Worm (Caenorhabditis elegans) whole organism, late embryonic: Measurements from ENCODE around the gene old-2.

Source experiments
- K02D7.2 ChIP-seq: sonication (generic microtip); optimal IDR thresholded peaks from 2 replicates; lab custom pipeline; 2017; ENCODE audit warnings: mild to moderate bottlenecking, missing genetic modification characterization, missing compliant biosample characterization
- ceh-2 ChIP-seq: sonication (generic microtip); optimal IDR thresholded peaks from 2 replicates; lab custom pipeline; 2016; ENCODE audit warnings: missing genotype, missing genetic modification characterization, missing compliant biosample characterization
- ceh-9 ChIP-seq: sonication (generic microtip); optimal IDR thresholded peaks from 2 replicates; lab custom pipeline; 2016; ENCODE audit warnings: mild to moderate bottlenecking, missing genetic modification characterization, inconsistent platforms, missing compliant biosample characterization
- hlh-8 ChIP-seq: sonication (generic microtip); optimal IDR thresholded peaks from 2 replicates; lab custom pipeline; 2016; ENCODE audit warnings: missing genotype, missing genetic modification characterization, missing compliant biosample characterization
- madf-2 ChIP-seq: sonication (generic microtip); optimal IDR thresholded peaks from 2 replicates; lab custom pipeline; 2017; ENCODE audit warnings: missing genetic modification characterization, missing compliant biosample characterization
- pat-9 ChIP-seq: fragments of 200-800 bp; sonication (Bioruptor generic); optimal IDR thresholded peaks from 2 replicates; lab custom pipeline; 2018; ENCODE audit warnings: mild to moderate bottlenecking, missing genetic modification characterization, moderate library complexity, missing compliant biosample characterization
- pha-2 ChIP-seq: sonication (generic microtip); optimal IDR thresholded peaks from 2 replicates; lab custom pipeline; 2017; ENCODE audit warnings: mild to moderate bottlenecking, missing genetic modification characterization, missing compliant biosample characterization
- pha-4 ChIP-seq: fragments of 150-350 bp; optimal IDR thresholded peaks from 2 replicates; lab custom pipeline; 2018; ENCODE audit warnings: missing biosample characterization, missing genetic modification reagents, missing genetic modification characterization
- ref-2 ChIP-seq: sonication (generic microtip); optimal IDR thresholded peaks from 2 replicates; lab custom pipeline; 2016; ENCODE audit warnings: missing genetic modification characterization, missing compliant biosample characterization
- sdc-2 ChIP-seq: sonication (generic microtip); optimal IDR thresholded peaks from 2 replicates; lab custom pipeline; 2016; ENCODE audit warnings: missing genotype, missing genetic modification characterization, missing compliant biosample characterization
- tbx-2 ChIP-seq: sonication (generic microtip); optimal IDR thresholded peaks from 2 replicates; lab custom pipeline; 2016; ENCODE audit warnings: missing genetic modification characterization, missing compliant biosample characterization
- unc-55 ChIP-seq: sonication (generic microtip); optimal IDR thresholded peaks from 2 replicates; lab custom pipeline; 2017; ENCODE audit warnings: missing biosample characterization, missing genetic modification reagents, missing genetic modification characterization

DNA sequence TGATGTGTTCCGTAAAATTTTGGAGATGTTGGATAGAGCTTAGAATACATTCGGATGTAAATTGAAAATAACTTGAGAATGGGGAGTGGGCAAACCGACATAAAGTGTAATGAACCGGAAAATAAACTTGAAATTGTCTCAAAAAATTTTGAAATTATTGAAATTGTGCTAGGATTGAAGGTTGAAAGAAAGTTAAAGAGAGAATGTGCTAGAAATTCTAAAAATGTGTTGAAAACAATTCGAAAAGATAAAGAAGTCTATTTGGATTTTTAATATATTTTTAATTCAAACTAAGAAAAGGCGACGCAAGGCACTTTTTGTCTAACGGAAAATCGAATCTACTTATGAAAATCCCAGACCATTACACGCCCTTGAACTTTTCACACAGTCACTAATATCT is 15.5 kb downstream of the old-2 start, which contains the start of gene ZK938.3:
- TF ChIP-seq ceh-9 (tag; lab: Kevin White, UChicago): no peak
- no peak for TF ChIP-seq pha-2 (tag; lab: Kevin White, UChicago)
- no peak for TF ChIP-seq pha-4 (tag; lab: Kevin White, UChicago)
- no peak for TF ChIP-seq pat-9
- TF ChIP-seq sdc-2 (tag; lab: Kevin White, UChicago): no peak
- TF ChIP-seq tbx-2 (tag; lab: Kevin White, UChicago): no peak
- no peak for TF ChIP-seq ceh-2 (tag; lab: Kevin White, UChicago)
- no peak for TF ChIP-seq ref-2
- no peak for TF ChIP-seq unc-55 (GFP tag; lab: Kevin White, UChicago)
- TF ChIP-seq K02D7.2 (tag; lab: Kevin White, UChicago): no peak
- no peak for TF ChIP-seq madf-2 (tag; lab: Kevin White, UChicago)
- no peak for TF ChIP-seq hlh-8 (tag; lab: Kevin White, UChicago)
